Worm (Caenorhabditis elegans): Measurements from ENCODE around the gene clec-225.

The clec-225 gene

ce11 chrV:13085917-13086552 lies 48.7 kb downstream of the clec-225 start (continued):
- TF ChIP-seq fos-1 (tag; optimal IDR thresholded peaks at IDR 0.05) (peak; percentile 6), tlp-1 (tag; optimal IDR thresholded peaks at IDR 0.05) (no peak), lin-13 (GFP tag; optimal IDR thresholded peaks at IDR 0.05) (peak; percentile 65), F16B12.6 (tag; optimal IDR thresholded peaks at IDR 0.05) (no peak), sox-4 (tag; optimal IDR thresholded peaks at IDR 0.05) (no peak), hlh-4 (tag; optimal IDR thresholded peaks at IDR 0.05) (no peak), lsy-2 (tag; optimal IDR thresholded peaks at IDR 0.05) (peak; percentile 66 to 68), lin-15B (tag; optimal IDR thresholded peaks at IDR 0.05) (peak; percentile 16), unc-62 (GFP tag; optimal IDR thresholded peaks at IDR 0.05) (peak; percentile 55), hpl-2 (GFP tag; optimal IDR thresholded peaks at IDR 0.05) (no peak), lin-14 (GFP tag; optimal IDR thresholded peaks at IDR 0.05) (peak; percentile 90), aly-2 (tag; optimal IDR thresholded peaks at IDR 0.05) (no peak), ama-1 (optimal IDR thresholded peaks at IDR 0.05) (no peak), Y116A8C.19 (tag; optimal IDR thresholded peaks at IDR 0.05; ENCODE audit: borderline replicate concordance) (no peak), nhr-12 (tag; optimal IDR thresholded peaks at IDR 0.05) (no peak), ces-1 (GFP tag; optimal IDR thresholded peaks at IDR 0.05) (no peak), dpl-1 (GFP tag; optimal IDR thresholded peaks at IDR 0.05) (peak in 2 of 3 experiments; percentile 22 to 38), hlh-17 (GFP tag; optimal IDR thresholded peaks at IDR 0.05; ENCODE audit: borderline replicate concordance) (no peak), nhr-20 (tag; optimal IDR thresholded peaks at IDR 0.05) (peak; percentile 90), swsn-7 (tag; optimal IDR thresholded peaks at IDR 0.05) (peak; percentile 78), nhr-28 (tag; optimal IDR thresholded peaks at IDR 0.05) (no peak), nhr-77 (tag; optimal IDR thresholded peaks at IDR 0.05) (peak; percentile 64), sup-37 (GFP tag; optimal IDR thresholded peaks at IDR 0.05) (peak; percentile 61), zag-1 (tag; optimal IDR thresholded peaks at IDR 0.05) (no peak), skn-1 (tag; optimal IDR thresholded peaks at IDR 0.05) (no peak), ceh-90 (tag; optimal IDR thresholded peaks at IDR 0.05) (no peak), elt-3 (tag; optimal IDR thresholded peaks at IDR 0.05) (peak in 1 of 6 experiments; percentile 32), unc-86 (tag; optimal IDR thresholded peaks at IDR 0.05) (peak; percentile 48), fkh-4 (tag; optimal IDR thresholded peaks at IDR 0.05; ENCODE audit: borderline replicate concordance) (peak; percentile 11), rnt-1 (tag; optimal IDR thresholded peaks at IDR 0.05) (peak; percentile 88), xbp-1 (tag; optimal IDR thresholded peaks at IDR 0.05) (peak; percentile 61), pax-3 (tag; optimal IDR thresholded peaks at IDR 0.05) (peak; percentile 75), ets-5 (GFP tag; IDR thresholded peaks at IDR 0.05) (no peak), egl-13 (tag; optimal IDR thresholded peaks at IDR 0.05) (peak; percentile 58), C04F5.9 (tag; optimal IDR thresholded peaks at IDR 0.05) (no peak), ceh-82 (tag; optimal IDR thresholded peaks at IDR 0.05) (peak; percentile 57 to 86 (median 62)), C16A3.4 (tag; optimal IDR thresholded peaks at IDR 0.05) (peak; percentile 51), fkh-10 (GFP tag; optimal IDR thresholded peaks at IDR 0.05) (no peak), lin-35 (GFP tag; optimal IDR thresholded peaks at IDR 0.05) (peak; percentile 61 to 72), mef-2 (tag; optimal IDR thresholded peaks at IDR 0.05) (peak; percentile 77), grh-1 (GFP tag; IDR thresholded peaks at IDR 0.05) (peak; percentile 65), tbx-2 (tag; optimal IDR thresholded peaks at IDR 0.05) (peak; percentile 70), mab-9 (GFP tag; IDR thresholded peaks at IDR 0.05) (no peak), pag-3 (tag; optimal IDR thresholded peaks at IDR 0.05; ENCODE audit: borderline replicate concordance, insufficient read depth) (peak; percentile 65), ztf-4 (tag; optimal IDR thresholded peaks at IDR 0.05) (peak; percentile 61), nhr-19 (GFP tag; conservative IDR thresholded peaks at IDR 0.05) (peak; percentile 100), ztf-11 (tag; optimal IDR thresholded peaks at IDR 0.05) (peak in 1 of 2 experiments; percentile 46), nhr-237 (tag; optimal IDR thresholded peaks at IDR 0.05) (peak; percentile 21), lin-39 (tag; optimal IDR thresholded peaks at IDR 0.05) (peak; percentile 29), dsc-1 (tag; optimal IDR thresholded peaks at IDR 0.05) (peak; percentile 25)
